Fruit fly (Drosophila melanogaster): ENCODE data around the gene chrb.

DNA sequence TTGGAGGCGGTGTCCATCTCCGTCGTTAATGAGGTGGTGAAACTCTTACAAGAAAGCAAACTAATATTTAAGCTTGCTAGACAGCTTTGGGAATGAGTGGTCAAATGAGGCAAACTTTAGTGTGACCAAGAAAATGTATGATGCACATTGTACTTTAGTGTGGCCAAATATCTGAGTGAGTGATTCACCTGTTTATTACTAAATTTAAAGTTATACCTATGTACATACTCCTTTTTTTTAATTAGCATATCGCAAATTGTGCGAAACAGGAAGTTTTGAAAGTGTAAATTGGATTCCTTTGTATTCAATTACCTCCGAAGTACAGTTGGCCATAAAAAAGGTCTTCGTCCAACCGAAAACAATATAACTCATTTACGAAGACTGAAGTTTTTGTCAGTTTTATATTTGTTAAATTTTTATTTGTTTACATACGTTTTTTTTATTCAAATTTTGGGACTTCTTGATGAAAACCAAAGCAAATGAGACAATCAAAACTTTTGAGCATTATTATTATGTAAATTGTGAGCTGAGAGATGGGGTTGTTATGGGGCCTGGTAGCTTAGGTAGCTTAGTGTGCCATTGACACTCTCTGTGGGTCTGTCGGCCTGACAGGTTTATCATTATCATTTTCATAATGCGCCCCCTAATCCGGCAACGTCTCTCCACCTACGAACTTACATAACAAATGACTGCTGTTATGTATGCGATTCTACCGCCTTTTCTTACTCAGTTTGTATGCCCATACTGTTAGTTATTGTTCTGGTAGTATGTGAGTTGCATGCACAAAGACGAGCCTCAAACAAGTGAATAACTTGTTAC lies 52.4 kb downstream of the chrb start:
- TF ChIP-seq ttk (optimal IDR thresholded peaks at IDR 0.05) (no peak), Myc (optimal IDR thresholded peaks at IDR 0.05) (no peak), Sin3A (optimal IDR thresholded peaks at IDR 0.05) (no peak), h (optimal IDR thresholded peaks at IDR 0.05) (no peak)

Measured in Kc167 (cell line).